Fruit fly (Drosophila melanogaster): Measurements from ENCODE around the gene Srx.
A peak's percentile ranks its signal among the peaks of the same experiment; 100 is the strongest.

Gene Srx

DNA sequence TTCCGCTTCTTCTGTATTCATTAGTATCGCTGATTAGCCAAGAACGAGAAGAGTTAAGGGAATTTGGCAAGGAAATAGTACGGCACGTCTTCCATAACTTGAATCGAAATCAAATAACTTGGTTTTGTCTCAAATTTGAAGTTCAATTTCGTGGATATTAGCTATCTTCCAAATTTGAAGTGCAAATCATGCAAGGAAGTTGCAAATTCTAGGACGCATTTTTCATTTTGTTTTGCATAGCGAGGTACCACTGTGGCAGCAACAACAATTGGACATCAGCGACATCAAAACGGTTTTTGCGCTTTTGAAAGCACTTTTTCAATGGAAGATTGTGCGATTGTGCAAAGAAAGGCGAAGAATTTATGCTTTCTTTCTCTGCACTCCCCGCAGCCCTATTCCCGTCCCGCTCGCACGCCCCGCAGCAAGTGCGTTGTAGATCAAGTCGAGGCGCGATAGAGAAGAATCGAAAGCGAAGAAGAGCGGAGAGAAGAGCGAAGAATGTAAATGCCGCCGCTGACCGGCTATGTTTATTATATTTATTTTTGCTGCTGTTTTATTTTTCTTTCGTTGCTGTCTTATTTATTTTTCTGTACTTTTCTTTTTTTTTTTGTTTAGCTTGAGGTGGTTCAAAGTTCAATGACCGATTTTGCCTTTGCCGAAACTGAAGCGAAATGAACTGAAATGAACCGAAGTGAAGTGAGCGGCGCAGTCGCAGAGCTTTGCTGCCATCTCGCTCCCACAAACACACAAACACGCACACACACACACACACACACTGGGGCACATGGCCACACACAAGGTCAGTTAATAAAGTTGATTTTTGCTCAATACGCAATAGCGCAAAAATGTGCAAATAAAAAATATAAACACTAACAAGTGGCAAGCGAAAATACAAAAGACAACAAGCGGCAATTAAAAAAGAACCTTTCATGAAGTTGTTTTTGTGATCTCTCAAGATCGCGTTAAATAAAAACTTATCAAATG lies 24.7 kb downstream of the Srx start:
- TF ChIP-seq CG2712 (tag; optimal IDR thresholded peaks at IDR 0.05) = peak; percentile 35
- TF ChIP-seq CG11696 (GFP tag; IDR thresholded peaks at IDR 0.05) = no peak
- no peak for TF ChIP-seq crp (GFP tag; optimal IDR thresholded peaks at IDR 0.05)
- TF ChIP-seq CG1529 (GFP tag; optimal IDR thresholded peaks at IDR 0.05) = no peak
- no peak for TF ChIP-seq jing (GFP tag; optimal IDR thresholded peaks at IDR 0.05)
- no peak for TF ChIP-seq esg (GFP tag; conservative IDR thresholded peaks at IDR 0.05)
- no peak for TF ChIP-seq CG4360 (GFP tag; IDR thresholded peaks at IDR 0.05)
- peak; percentile 17 for TF ChIP-seq CG13296 (GFP tag; optimal IDR thresholded peaks at IDR 0.05)
- no peak for TF ChIP-seq trh (GFP tag; optimal IDR thresholded peaks at IDR 0.05)
- no peak for TF ChIP-seq CG31388 (GFP tag; optimal IDR thresholded peaks at IDR 0.05)
- TF ChIP-seq CG7839 (tag; optimal IDR thresholded peaks at IDR 0.05) = peak; percentile 69
- no peak for TF ChIP-seq CG18764 (GFP tag; optimal IDR thresholded peaks at IDR 0.05)
- TF ChIP-seq CG14441 (GFP tag; IDR thresholded peaks at IDR 0.05) = peak; percentile 73
- TF ChIP-seq org-1 (GFP tag; optimal IDR thresholded peaks at IDR 0.05) = no peak
- TF ChIP-seq yki (optimal IDR thresholded peaks at IDR 0.05) = no peak
- no peak for TF ChIP-seq CG4707 (GFP tag; optimal IDR thresholded peaks at IDR 0.05)
- TF ChIP-seq dysf (GFP tag; IDR thresholded peaks at IDR 0.05) = peak; percentile 71; the same call in 2 of the 3 replicates
- peak; percentile 28 for TF ChIP-seq vfl (GFP tag; optimal IDR thresholded peaks at IDR 0.05)
- no peak for TF ChIP-seq oc (tag; optimal IDR thresholded peaks at IDR 0.05)
- peak; percentile 70 for TF ChIP-seq CG15269 (tag; optimal IDR thresholded peaks at IDR 0.05)
- no peak for TF ChIP-seq CG8478 (optimal IDR thresholded peaks at IDR 0.05)
- TF ChIP-seq lov (optimal IDR thresholded peaks at IDR 0.05) = no peak
- TF ChIP-seq lov (GFP tag; IDR thresholded peaks at IDR 0.05) = no peak
- TF ChIP-seq ap (GFP tag; IDR thresholded peaks at IDR 0.05) = peak; percentile 40; the same call in 1 of the 2 replicates
- no peak for TF ChIP-seq trem (tag; optimal IDR thresholded peaks at IDR 0.05)
- no peak for TF ChIP-seq CG33557 (GFP tag; optimal IDR thresholded peaks at IDR 0.05)
- no peak for TF ChIP-seq CG4328 (GFP tag; optimal IDR thresholded peaks at IDR 0.05)
- peak; percentile 9 for TF ChIP-seq CG33213 (GFP tag; optimal IDR thresholded peaks at IDR 0.05)
- TF ChIP-seq Mad (GFP tag; optimal IDR thresholded peaks at IDR 0.05) = no peak
- TF ChIP-seq mld (GFP tag; IDR thresholded peaks at IDR 0.05; ENCODE audit: partially characterized antibody) = no peak
- peak; percentile 68 for TF ChIP-seq Sox102F (GFP tag; optimal IDR thresholded peaks at IDR 0.05)
- peak; percentile 6 for TF ChIP-seq BtbVII (GFP tag; optimal IDR thresholded peaks at IDR 0.05)
- peak; percentile 57; the same call in 1 of the 2 replicates for TF ChIP-seq CG11085 (GFP tag; IDR thresholded peaks at IDR 0.05)
- no peak for TF ChIP-seq gcm (GFP tag; optimal IDR thresholded peaks at IDR 0.05)
- no peak for TF ChIP-seq Dfd (GFP tag; optimal IDR thresholded peaks at IDR 0.05)
- peak; percentile 34 for TF ChIP-seq CG9876 (GFP tag; optimal IDR thresholded peaks at IDR 0.05)
- TF ChIP-seq bcd (GFP tag; optimal IDR thresholded peaks at IDR 0.05) = peak; percentile 71
- TF ChIP-seq CG12104 (GFP tag; optimal IDR thresholded peaks at IDR 0.05) = no peak
- no peak for TF ChIP-seq CG6791 (GFP tag; IDR thresholded peaks at IDR 0.05; ENCODE audit: partially characterized antibody)
- TF ChIP-seq zf30C (GFP tag; optimal IDR thresholded peaks at IDR 0.05) = no peak
- peak; percentile 47 for TF ChIP-seq CG1647 (GFP tag; optimal IDR thresholded peaks at IDR 0.05)
- no peak for TF ChIP-seq Ravus (GFP tag; IDR thresholded peaks at IDR 0.05)
- TF ChIP-seq lab (GFP tag; optimal IDR thresholded peaks at IDR 0.05) = peak; percentile 76
- no peak for TF ChIP-seq dimm (GFP tag; IDR thresholded peaks at IDR 0.05)
- TF ChIP-seq pzg (GFP tag; optimal IDR thresholded peaks at IDR 0.05) = no peak
- TF ChIP-seq pb (GFP tag; optimal IDR thresholded peaks at IDR 0.05) = peak; percentile 2
- peak; percentile 58 for TF ChIP-seq CG12155 (GFP tag; optimal IDR thresholded peaks at IDR 0.05)
- no peak for TF ChIP-seq gt (GFP tag; IDR thresholded peaks at IDR 0.05)
- no peak for TF ChIP-seq fru (optimal IDR thresholded peaks at IDR 0.05)
- TF ChIP-seq CG18599 (GFP tag; optimal IDR thresholded peaks at IDR 0.05) = peak; percentile 69
